Worm (Caenorhabditis elegans): Measurements from ENCODE around the gene W09G12.6.

The W09G12.6 gene

DNA sequence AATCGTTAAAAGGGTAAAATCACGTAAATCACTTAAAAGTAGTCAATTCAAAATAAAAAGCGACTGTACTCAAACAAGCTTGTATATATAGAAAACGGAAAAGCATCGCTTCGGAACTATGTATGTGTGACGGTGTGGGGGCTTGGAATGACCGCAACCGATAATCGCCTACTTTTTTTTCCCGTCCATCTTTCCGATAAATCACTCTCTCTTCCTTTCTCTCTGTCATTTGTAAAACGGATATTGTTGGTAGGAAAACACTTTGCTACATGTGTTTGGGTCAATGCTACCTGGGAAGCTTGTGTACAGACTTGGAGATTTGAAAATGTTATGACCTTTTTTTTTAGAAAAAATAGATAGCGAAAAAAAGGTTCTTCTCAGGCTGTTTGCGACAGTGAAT lies 6.9 kb upstream of the W09G12.6 start:
- TF ChIP-seq him-1 (tag; optimal IDR thresholded peaks at IDR 0.05) (no peak), W03F9.2 (tag; optimal IDR thresholded peaks at IDR 0.05) (no peak), dao-5 (tag; optimal IDR thresholded peaks at IDR 0.05) (no peak)

DNA sequence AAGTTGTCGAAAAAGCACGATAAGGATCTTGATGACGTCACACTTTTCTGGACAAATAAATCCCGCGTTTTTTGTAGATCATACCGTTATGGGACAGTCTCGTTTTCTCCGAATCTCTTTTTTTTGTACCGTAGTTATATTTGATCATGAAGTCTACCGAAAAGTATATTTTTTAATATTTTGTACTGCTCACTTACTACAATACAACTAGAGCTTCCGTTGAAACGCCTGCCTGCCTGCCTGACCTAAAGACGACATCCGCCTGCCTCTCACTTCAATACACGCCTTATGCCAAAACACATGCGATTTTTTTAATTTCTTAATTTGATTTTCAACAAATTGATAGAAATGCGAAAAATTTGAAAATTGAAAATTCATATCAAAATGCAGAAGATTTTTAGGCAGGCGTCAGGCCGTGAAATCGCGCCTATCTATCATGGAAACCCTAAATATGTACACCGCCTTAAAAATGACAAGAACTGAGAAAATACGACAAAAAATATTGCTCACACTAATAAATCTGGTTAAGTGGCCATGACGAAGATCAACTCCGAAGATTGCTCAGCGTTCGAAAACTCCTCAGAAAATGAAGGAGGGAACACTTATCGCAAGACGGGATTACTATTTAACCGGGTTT lies 6.0 kb upstream of the W09G12.6 start, which contains the start of gene W09G12.8:
Gene W09G12.8 (plus strand): TSS at position 587 of the 637 bp plus-strand sequence.
- no peak for TF ChIP-seq him-1 (tag; optimal IDR thresholded peaks at IDR 0.05)
- no peak for TF ChIP-seq W03F9.2 (tag; optimal IDR thresholded peaks at IDR 0.05)
- no peak for TF ChIP-seq dao-5 (tag; optimal IDR thresholded peaks at IDR 0.05)

DNA sequence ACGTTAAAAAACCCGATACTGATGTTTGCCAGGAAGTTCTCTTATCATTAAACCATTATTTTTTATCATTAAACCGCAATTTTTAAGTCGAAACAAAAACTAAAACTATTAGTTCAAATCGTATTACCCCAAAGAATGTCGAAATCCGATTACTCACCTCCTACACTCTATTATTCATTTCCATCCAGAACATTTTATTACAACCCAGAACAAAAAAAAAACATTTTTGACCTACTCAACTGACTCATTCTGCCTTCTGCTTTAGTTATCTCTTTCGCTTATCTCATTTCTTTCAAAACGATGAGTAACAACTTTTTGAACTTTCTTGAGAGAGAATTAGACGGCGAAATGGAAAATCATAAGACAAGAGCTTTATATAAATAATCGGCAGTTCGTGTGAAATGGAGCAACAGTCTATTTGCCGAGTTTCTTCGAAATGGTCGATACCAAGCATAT lies 3.0 kb upstream of the W09G12.6 start, which contains the start of gene W09G12.7:
Gene W09G12.7 (plus strand): TSS at position 406 of the 456 bp plus-strand sequence.
- TF ChIP-seq dao-5 (tag; optimal IDR thresholded peaks at IDR 0.05) (no peak), him-1 (tag; optimal IDR thresholded peaks at IDR 0.05) (no peak), W03F9.2 (tag; optimal IDR thresholded peaks at IDR 0.05) (no peak)

DNA sequence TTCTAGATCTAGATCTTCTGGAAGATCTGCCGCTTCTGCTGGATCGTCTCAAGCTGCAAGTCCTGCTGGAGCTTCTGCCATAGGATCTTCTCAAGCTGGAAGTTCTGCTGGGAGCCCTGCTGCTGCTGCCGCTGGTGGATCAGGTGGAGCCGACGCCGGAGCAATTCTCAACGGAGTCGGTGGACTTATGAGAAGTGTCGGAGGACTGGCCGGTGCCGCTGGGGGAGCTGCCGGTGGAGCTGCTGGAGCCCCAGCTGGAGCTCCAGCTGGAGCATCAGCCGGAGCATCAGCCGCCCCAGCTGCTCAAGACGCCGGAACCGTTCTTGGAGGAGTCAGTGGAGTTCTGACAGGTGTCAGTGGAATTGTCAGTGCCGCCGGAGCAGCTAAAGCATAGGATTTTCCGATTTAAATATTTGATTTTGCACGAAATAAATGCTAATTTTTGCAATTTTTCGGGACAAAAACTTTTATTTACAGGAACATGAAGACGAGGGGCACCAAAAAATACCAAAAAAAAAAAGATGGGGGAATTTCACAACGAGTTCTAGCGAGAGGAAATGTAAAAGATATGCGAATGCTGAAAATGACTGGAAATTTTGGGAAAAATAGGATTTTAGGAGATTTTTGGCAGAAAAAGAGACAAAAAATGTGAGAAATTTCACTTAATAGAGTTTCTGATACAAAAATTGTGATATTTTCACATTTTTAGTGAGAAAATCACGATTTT lies 893 bp downstream of the W09G12.6 start:
- no peak for TF ChIP-seq W03F9.2 (tag; optimal IDR thresholded peaks at IDR 0.05)
- no peak for TF ChIP-seq dao-5 (tag; optimal IDR thresholded peaks at IDR 0.05)
- TF ChIP-seq him-1 (tag; optimal IDR thresholded peaks at IDR 0.05), result no peak

DNA sequence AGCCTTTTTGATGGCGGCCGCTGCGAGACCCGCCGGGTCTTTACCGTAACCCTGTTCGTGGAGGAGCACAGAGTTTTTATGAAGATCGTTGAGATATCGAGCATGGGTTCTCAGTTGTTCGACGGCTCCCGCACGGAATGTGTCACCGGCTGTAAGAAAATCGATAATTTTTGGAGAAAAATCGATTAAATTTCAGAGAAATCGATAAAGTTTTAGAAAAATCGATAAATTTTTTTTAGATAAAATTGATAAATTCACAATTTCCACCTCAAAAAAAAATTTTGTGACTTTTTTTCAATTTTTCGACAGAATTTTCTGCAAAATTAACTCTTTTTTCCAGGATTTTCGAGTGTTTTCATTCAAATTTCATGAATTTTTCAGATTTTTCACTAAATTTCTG lies 3.1 kb downstream of the W09G12.6 start:
- TF ChIP-seq him-1 (tag; optimal IDR thresholded peaks at IDR 0.05) (no peak), W03F9.2 (tag; optimal IDR thresholded peaks at IDR 0.05) (no peak), dao-5 (tag; optimal IDR thresholded peaks at IDR 0.05) (no peak)

DNA sequence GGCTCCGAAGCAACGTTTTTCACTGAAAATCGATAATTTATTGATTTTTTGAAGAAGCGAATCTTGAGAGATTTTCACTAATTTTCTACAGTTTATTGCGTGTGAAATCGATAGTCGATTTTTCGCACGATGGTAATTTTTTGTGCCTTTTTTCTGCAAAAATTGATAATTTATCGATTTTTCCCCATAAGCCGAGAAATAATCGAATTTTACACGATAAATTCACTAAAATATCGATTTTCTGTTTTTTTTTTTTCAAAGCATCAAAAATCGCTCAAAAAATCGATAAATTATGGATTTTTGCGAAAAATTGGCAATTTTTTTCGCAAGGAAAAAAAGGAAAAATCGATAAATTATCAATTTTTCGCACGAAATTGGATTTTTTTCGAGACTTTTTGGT lies 4.1 kb downstream of the W09G12.6 start:
- no peak for TF ChIP-seq W03F9.2 (tag; optimal IDR thresholded peaks at IDR 0.05)
- no peak for TF ChIP-seq dao-5 (tag; optimal IDR thresholded peaks at IDR 0.05)
- no peak for TF ChIP-seq him-1 (tag; optimal IDR thresholded peaks at IDR 0.05)

DNA sequence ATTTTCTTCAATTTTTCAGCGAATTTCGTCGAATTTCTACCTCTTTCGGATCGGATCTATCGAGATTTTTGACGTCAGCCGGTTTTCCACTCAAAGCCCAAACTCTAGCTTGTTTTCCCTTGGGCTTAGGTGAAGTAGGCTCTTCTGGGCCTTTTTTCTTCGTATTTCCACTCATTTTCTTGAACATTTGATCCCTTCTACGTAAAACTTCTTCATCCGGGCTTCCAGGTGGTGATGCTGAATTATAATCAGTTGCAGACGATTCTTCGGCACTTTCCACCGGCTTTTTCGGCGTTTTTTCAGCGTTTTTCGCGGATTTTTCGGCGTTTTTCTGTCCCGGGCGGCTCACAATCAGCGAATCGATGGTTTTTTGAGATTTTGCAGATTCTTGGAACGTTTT lies 6.5 kb downstream of the W09G12.6 start:
- TF ChIP-seq him-1 (tag; optimal IDR thresholded peaks at IDR 0.05) (no peak), dao-5 (tag; optimal IDR thresholded peaks at IDR 0.05) (no peak), W03F9.2 (tag; optimal IDR thresholded peaks at IDR 0.05) (no peak)

DNA sequence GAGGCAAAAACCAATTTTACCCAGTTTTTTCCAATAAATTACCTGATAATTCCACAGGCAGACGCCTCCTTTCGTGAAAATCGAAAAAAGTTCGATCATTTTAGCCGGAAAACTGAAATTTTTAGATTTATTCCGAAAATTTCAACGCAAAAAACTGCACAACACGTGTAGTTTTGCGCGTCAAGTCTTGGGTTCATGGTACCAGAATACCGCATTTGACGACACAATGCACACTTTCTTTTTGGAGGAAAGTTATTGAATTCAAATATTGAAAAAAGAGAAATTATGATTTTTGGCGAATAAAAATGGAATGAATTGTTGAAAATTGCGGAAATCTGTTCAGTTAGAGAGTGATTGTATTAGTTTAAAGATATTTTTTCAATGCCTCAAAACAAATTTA lies 8.0 kb downstream of the W09G12.6 start, which contains the start of gene F38A1.8:
Gene F38A1.8 (minus strand): TSS at position 167 of the 400 bp plus-strand sequence.
- TF ChIP-seq W03F9.2 (tag; optimal IDR thresholded peaks at IDR 0.05), result no peak
- no peak for TF ChIP-seq dao-5 (tag; optimal IDR thresholded peaks at IDR 0.05)
- no peak for TF ChIP-seq him-1 (tag; optimal IDR thresholded peaks at IDR 0.05)

DNA sequence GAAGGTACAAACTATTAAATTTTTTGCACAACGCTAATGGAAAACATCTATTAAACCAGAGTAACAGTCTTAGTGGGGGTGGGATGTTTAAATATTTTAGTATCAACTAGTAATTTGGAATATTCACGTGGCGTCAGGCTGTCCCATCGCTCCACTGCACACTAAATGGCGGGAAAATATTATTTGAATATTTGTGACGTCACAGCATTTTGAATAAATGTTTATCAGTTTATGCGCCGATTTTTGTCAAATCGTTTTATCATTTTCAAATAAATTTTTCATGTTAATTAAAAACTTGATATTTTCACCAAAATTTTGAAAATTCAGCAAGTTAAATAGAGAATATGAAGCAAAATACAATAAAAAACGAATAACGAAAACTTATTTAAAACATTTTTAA lies 11.6 kb downstream of the W09G12.6 start, which contains the start of gene F38A1.15:
Gene F38A1.15 (minus strand): TSS at position 101 of the 400 bp plus-strand sequence.
- TF ChIP-seq him-1 (tag; optimal IDR thresholded peaks at IDR 0.05) (no peak), W03F9.2 (tag; optimal IDR thresholded peaks at IDR 0.05) (no peak), dao-5 (tag; optimal IDR thresholded peaks at IDR 0.05) (no peak)

DNA sequence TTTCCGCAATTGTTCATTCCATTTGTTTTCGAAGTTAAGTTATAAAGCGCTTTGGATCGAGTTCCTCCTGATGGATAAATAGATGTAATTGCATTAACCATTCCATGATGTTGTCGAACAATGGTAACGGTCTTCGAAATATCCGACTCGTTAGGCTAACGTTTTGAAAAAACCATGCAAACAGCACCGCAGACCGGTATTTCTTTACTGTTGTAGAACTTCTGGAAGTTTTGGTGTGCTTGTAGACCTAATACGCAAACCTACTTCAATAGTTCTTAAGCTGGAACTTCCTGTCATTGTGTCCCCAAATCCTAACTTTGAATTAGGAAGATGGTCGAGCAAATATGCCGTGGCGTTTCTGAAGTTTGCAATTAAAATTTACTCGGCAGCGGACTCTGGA lies 13.6 kb downstream of the W09G12.6 start, which contains the start of gene F38A1.9:
Gene F38A1.9 (minus strand): TSS at position 101 of the 400 bp plus-strand sequence.
- TF ChIP-seq W03F9.2 (tag; optimal IDR thresholded peaks at IDR 0.05) (no peak), him-1 (tag; optimal IDR thresholded peaks at IDR 0.05) (no peak), dao-5 (tag; optimal IDR thresholded peaks at IDR 0.05) (no peak)

DNA sequence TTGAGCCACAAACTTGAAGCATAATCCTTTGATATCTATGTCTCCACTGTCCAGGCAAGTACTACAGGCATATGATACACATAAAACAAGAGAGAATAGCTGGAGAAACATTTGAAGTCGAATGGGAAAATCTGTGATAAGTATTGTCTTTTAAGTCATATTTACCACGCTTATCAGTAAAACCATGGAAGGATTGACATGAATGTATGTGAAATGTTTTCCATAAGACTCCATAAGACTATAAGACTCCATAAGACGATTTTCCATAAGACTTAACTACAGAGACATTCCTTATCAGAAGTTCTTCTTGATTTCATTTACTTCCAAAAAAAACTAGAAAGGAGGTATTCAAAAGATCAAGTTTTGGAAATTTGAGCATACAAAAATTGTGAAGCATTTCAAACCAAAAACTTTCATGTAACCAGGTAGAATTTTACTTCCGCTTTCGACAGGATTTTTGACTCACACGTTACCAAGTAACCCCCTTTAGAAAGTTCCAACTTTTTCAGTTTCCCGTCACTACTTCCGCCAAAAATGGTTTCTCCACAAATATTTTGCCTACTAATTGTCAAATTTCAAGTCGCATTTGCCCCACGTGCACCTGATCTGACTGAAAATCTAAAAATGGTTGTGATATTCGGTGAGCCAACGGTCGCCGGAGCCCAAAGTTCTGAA lies 15.2 kb downstream of the W09G12.6 start, which contains the start of the genes clec-165 and F38A1.11:
Gene clec-165 (minus strand): TSS at position 125 of the 675 bp plus-strand sequence.
Gene F38A1.11 (plus strand): TSS at position 625 of the 675 bp plus-strand sequence.
- TF ChIP-seq him-1 (tag; optimal IDR thresholded peaks at IDR 0.05) (no peak), W03F9.2 (tag; optimal IDR thresholded peaks at IDR 0.05) (no peak), dao-5 (tag; optimal IDR thresholded peaks at IDR 0.05) (no peak)

DNA sequence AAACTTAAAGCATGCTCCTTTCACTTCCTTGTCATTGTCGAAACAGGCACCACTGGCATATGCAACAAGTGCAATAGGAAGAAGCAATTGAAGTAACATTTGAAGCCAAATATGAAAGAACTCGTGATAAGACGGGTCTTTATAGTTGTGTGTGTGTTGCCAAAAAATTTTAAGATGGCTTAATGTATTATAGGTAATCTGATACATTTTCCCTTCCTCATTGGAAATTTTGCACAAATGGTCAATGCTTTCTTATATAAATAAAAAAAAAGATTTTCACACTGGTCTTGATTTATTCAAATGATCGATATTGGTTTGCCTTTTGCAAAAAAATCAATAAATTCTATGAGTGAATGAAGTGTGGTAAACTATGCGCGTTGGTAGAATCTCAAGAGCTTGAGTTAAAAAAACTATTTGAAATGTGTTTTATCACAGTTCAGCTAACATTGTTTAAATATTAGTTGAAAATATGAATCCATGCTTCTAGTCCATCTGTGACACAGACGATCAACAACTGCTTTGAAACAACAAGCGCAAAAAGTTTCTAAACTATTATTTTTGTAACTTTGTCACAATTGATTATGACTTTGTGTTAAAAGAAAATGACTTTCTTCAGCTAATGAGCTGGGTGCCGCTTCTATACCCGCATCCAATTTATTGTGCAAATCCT lies 19.7 kb downstream of the W09G12.6 start, which contains the start of the genes clec-166 and F38A1.6:
Gene clec-166 (minus strand): TSS at position 101 of the 670 bp plus-strand sequence.
Gene F38A1.6 (plus strand): TSS at position 620 of the 670 bp plus-strand sequence.
- TF ChIP-seq W03F9.2 (tag; optimal IDR thresholded peaks at IDR 0.05) (no peak), him-1 (tag; optimal IDR thresholded peaks at IDR 0.05) (no peak), dao-5 (tag; optimal IDR thresholded peaks at IDR 0.05) (no peak)

DNA sequence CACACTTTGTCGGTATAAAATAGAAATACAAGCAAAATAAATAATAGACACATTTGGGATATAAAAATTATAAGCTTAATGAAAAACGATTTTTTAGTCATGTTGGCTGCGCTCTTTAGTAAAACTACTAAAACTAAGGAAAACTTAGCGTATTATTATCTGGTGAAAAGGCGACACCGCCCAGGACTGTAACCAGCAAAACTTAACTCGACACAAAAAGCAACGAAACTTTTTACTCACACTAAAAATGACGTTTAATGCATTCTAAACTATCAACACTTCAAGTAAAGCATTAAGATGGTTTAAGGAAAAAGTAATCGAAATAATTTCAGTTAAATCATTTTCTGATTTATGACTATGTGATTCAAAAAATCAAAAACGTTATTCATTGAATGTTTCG lies 23.9 kb downstream of the W09G12.6 start, which contains the start of gene clec-167:
Gene clec-167 (minus strand): TSS at position 101 of the 400 bp plus-strand sequence.
- TF ChIP-seq him-1 (tag; optimal IDR thresholded peaks at IDR 0.05), result no peak
- TF ChIP-seq dao-5 (tag; optimal IDR thresholded peaks at IDR 0.05), result no peak
- no peak for TF ChIP-seq W03F9.2 (tag; optimal IDR thresholded peaks at IDR 0.05)
